Fruit fly (Drosophila melanogaster) whole organism, wandering third instar larva: ENCODE results near the gene CG15452.
A peak's percentile ranks its signal among the peaks of the same experiment; 100 is the strongest.

ENCODE experiments used
- CrebA ChIP-seq: fragments of 200-800 bp; sonication (Bioruptor generic); optimal IDR thresholded peaks from 2 replicates; lab custom pipeline; 2016; ENCODE audit warnings: missing biosample characterization, mild to moderate bottlenecking, missing genetic modification characterization, borderline replicate concordance
- HLH106 ChIP-seq: fragments of 200-800 bp; optimal IDR thresholded peaks from 3 replicates; lab custom pipeline; 2019; ENCODE audit warnings: missing biosample characterization, mild to moderate bottlenecking, missing genetic modification characterization, moderate library complexity
- Hr78 ChIP-seq: fragments of >200 bp; optimal IDR thresholded peaks from 2 replicates; lab custom pipeline; 2017; ENCODE audit warnings: missing biosample characterization, missing genetic modification characterization
- Hr83 ChIP-seq: fragments of 200-300 bp; sonication (Bioruptor generic); optimal IDR thresholded peaks from 2 replicates; lab custom pipeline; 2016; ENCODE audit warnings: missing biosample characterization, mild to moderate bottlenecking, missing genetic modification characterization, moderate library complexity; ENCODE audit not compliant: poor library complexity, severe bottlenecking
- N ChIP-seq: fragments of >200 bp; optimal IDR thresholded peaks from 2 replicates; lab custom pipeline; 2018; ENCODE audit warnings: missing biosample characterization, missing external identifiers, missing genetic modification characterization
- Sp1 ChIP-seq: fragments of 200-800 bp; sonication (Bioruptor generic); optimal IDR thresholded peaks from 3 replicates; lab custom pipeline; 2019; ENCODE audit warnings: missing biosample characterization, mild to moderate bottlenecking, missing genetic modification characterization, moderate library complexity
- Vsx2 ChIP-seq: fragments of 200-300, 225-300 bp; sonication (Bioruptor generic); optimal IDR thresholded peaks from 2 replicates; lab custom pipeline; 2018; ENCODE audit warnings: missing biosample characterization, missing genetic modification characterization; ENCODE audit not compliant: partially characterized antibody
- br ChIP-seq: fragments of 200-800 bp; sonication (Bioruptor generic); optimal IDR thresholded peaks from 2 replicates; lab custom pipeline; 2016; ENCODE audit warnings: missing biosample characterization, missing genetic modification characterization
- h ChIP-seq: fragments of 200-800 bp; sonication (Bioruptor generic); optimal IDR thresholded peaks from 3 replicates; lab custom pipeline; 2016; ENCODE audit warnings: missing biosample characterization, mild to moderate bottlenecking, missing genetic modification characterization
- lola ChIP-seq: fragments of >200 bp; optimal IDR thresholded peaks from 2 replicates; lab custom pipeline; 2017; ENCODE audit warnings: missing biosample characterization, missing genetic modification characterization
- psq ChIP-seq: fragments of 200-800 bp; sonication (Bioruptor generic); optimal IDR thresholded peaks from 3 replicates; lab custom pipeline; 2017; ENCODE audit warnings: missing biosample characterization, mild to moderate bottlenecking, missing genetic modification characterization, moderate library complexity
- usp ChIP-seq: fragments of >200 bp; optimal IDR thresholded peaks from 2 replicates; lab custom pipeline; 2017; ENCODE audit warnings: missing biosample characterization, missing genetic modification characterization
- woc ChIP-seq: sonication (Bioruptor generic); optimal IDR thresholded peaks from 2 replicates; lab custom pipeline; 2016; ENCODE audit warnings: missing biosample characterization, mild to moderate bottlenecking, missing genetic modification characterization

DNA sequence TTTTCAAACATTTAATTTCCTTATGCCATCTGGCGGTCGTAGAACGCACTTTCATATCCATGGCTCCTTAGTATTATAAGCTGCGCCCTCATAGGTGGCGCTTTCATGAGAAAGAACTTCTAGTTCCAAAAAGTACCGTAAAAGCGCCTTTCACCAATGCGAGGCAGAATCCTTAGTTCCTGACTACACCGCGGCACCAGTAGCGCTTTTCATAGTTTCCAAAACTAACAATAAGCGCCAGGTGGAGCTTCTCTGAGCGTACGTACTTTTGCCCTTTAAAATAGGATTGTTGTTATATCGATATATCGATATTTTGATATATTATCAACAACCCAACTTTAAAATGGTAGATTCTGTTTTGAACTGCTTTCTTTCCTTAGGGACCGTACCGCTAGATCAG lies 14.7 kb upstream of the CG15452 start:
- TF ChIP-seq lola (GFP tag; lab: Kevin White, UChicago), result no peak
- no peak for TF ChIP-seq Hr78 (GFP tag; lab: Kevin White, UChicago)
- TF ChIP-seq h (GFP tag; lab: Kevin White, UChicago), result peak; percentile 46
- TF ChIP-seq psq (GFP tag; lab: Kevin White, UChicago), result peak; percentile 48
- TF ChIP-seq CrebA (GFP tag; lab: Kevin White, UChicago), result no peak
- TF ChIP-seq woc (GFP tag; lab: Kevin White, UChicago), result no peak
- peak; percentile 46 for TF ChIP-seq br (GFP tag; lab: Kevin White, UChicago)
- peak; percentile 48 for TF ChIP-seq HLH106
- TF ChIP-seq Hr83 (GFP tag; lab: Kevin White, UChicago), result peak; percentile 66
- no peak for TF ChIP-seq Vsx2 (GFP tag; lab: Kevin White, UChicago)
- no peak for TF ChIP-seq N
- TF ChIP-seq usp (GFP tag; lab: Kevin White, UChicago), result no peak
- TF ChIP-seq Sp1 (GFP tag; lab: Kevin White, UChicago), result no peak
